Worm (Caenorhabditis elegans): ENCODE data around the gene plk-3.

- TF ChIP-seq dmd-4 (tag; optimal IDR thresholded peaks at IDR 0.05; ENCODE audit: borderline replicate concordance) (no peak), eyg-1 (tag; optimal IDR thresholded peaks at IDR 0.05) (no peak), ama-1 (optimal IDR thresholded peaks at IDR 0.05) (no peak)
Observed at ce11 chrIV:7506711-7507110, 33.7 kb upstream of the plk-3 start.

Measured in whole organism, late embryonic.